Worm (Caenorhabditis elegans): ENCODE results near the gene tmem-138.

DNA sequence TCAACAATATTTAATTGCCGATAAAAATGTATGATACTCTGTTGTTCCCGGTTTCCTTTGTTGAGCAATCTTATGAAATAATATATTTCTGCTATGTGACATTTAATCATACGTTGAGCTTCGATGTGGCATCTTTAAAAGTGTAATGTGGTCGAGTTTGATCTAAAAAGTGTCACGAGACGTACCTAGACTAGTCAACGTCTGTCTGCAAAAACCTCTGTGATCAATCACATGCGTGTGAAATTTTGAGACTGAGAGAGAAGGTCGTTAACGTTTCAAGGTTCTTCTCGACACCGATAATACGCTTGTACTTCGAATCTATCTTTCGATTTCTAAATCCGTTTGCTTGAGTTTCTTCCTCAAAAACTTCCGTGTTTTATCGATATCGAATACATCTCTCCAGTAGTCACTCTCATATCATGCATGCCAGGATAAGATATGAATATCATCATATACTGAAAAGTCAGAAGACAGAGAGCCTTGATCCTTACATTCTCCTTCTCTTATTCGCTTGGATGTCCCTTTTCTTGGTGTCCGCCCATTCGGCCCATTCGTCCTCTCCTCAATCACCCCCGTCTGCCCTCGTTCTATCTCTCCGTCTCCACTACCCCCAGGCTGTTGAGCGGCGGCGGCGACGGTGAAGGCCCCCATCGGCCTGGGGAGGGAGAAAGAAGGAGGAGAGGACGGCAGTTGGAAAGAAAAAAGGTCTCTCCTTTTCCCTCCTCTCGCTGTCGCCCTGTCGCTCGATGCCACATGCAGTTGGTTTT is 28.7 kb upstream of the tmem-138 start:
- TF ChIP-seq him-1 (tag; optimal IDR thresholded peaks at IDR 0.05) (peak; percentile 36), dao-5 (tag; optimal IDR thresholded peaks at IDR 0.05) (peak; percentile 9), W03F9.2 (tag; optimal IDR thresholded peaks at IDR 0.05) (no peak)
